Fruit fly (Drosophila melanogaster) whole organism: ENCODE results near the gene CG3902.

Source experiments
- CG8478 ChIP-seq: fragments of >200 bp; optimal IDR thresholded peaks from 2 replicates; lab custom pipeline; 2018; ENCODE audit warnings: inconsistent platforms
- Dll ChIP-seq: fragments of >200 bp; optimal IDR thresholded peaks from 2 replicates; lab custom pipeline; 2017
- EcR ChIP-seq, 2 experiments: fragments of >200 bp; optimal IDR thresholded peaks; 2 replicates each; lab custom pipeline; 2017; ENCODE audit warnings: missing biosample characterization in 2 of 2, missing genetic modification characterization in 2 of 2, missing genetic modification reagents in 2 of 2
- pan ChIP-seq: fragments of >200 bp; optimal IDR thresholded peaks from 2 replicates; lab custom pipeline; 2017
- psq ChIP-seq: fragments of >200 bp; optimal IDR thresholded peaks from 2 replicates; lab custom pipeline; 2017
- usp ChIP-seq: fragments of >200 bp; optimal IDR thresholded peaks from 2 replicates; lab custom pipeline; 2017; ENCODE audit warnings: missing biosample characterization, missing genetic modification characterization, mixed read lengths

- no peak for TF ChIP-seq EcR (GFP tag; optimal IDR thresholded peaks at IDR 0.05; lab: Kevin White, UChicago)
- TF ChIP-seq Dll (lab: Kevin White, UChicago) = no peak
- no peak for TF ChIP-seq usp (GFP tag; lab: Kevin White, UChicago)
- TF ChIP-seq CG8478 = no peak
- no peak for TF ChIP-seq psq
- TF ChIP-seq pan (lab: Kevin White, UChicago) = no peak
Observed at dm6 chr3L:18869035-18869826, 28.9 kb downstream of the CG3902 start, which contains the start of gene Grx1.
